Worm (Caenorhabditis elegans): ENCODE data around the gene nekl-3.
A peak's percentile ranks its signal among the peaks of the same experiment; 100 is the strongest.

The nekl-3 gene

ce11 chrX:12391380-12391779, at the start of gene nekl-3:
Gene nekl-3, minus strand, starts transcription at chrX:12391480.
- TF ChIP-seq sma-9 (GFP tag; optimal IDR thresholded peaks at IDR 0.05) (no peak), sma-9 (tag; optimal IDR thresholded peaks at IDR 0.05) (no peak), unc-55 (GFP tag; optimal IDR thresholded peaks at IDR 0.05) (no peak), snpc-4 (tag; optimal IDR thresholded peaks at IDR 0.05) (no peak), lin-13 (GFP tag; optimal IDR thresholded peaks at IDR 0.05) (no peak), R02D3.7 (tag; optimal IDR thresholded peaks at IDR 0.05) (no peak), gmeb-1 (tag; optimal IDR thresholded peaks at IDR 0.05) (no peak), nhr-12 (tag; optimal IDR thresholded peaks at IDR 0.05) (no peak), F13H6.1 (tag; optimal IDR thresholded peaks at IDR 0.05) (no peak), dmd-4 (tag; optimal IDR thresholded peaks at IDR 0.05) (no peak), zag-1 (tag; optimal IDR thresholded peaks at IDR 0.05) (no peak), ztf-1 (GFP tag; conservative IDR thresholded peaks at IDR 0.05) (no peak), nhr-23 (tag; optimal IDR thresholded peaks at IDR 0.05) (no peak)

- TF ChIP-seq F13H6.1 (tag; optimal IDR thresholded peaks at IDR 0.05) (peak; percentile 3), R02D3.7 (tag; optimal IDR thresholded peaks at IDR 0.05) (no peak), unc-55 (GFP tag; optimal IDR thresholded peaks at IDR 0.05) (peak; percentile 1)
Measured at ce11 chrX:12439998-12440722, 48.9 kb upstream of the nekl-3 start.

DNA sequence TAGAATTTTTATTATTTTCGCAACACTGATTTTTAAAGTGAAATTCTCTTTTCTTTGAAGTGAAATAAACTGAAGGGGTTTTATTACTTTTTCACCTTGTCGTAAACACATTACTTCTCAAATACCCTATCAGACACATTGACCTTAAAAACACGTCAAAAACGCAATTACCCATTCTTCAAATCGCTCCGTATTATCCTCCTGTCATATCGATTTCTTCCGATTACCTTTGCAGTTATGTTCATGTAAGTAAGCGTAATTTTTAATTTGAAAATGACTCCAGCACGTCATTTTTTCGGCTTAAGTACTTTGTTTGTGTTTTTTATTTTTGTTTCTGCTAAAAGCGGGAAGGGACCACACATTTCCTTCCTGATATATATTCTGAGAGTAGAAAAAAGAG, 47.0 kb upstream of the nekl-3 start:
- TF ChIP-seq R02D3.7 (tag; optimal IDR thresholded peaks at IDR 0.05) (no peak), elt-1 (tag; optimal IDR thresholded peaks at IDR 0.05) (no peak), nhr-237 (tag; optimal IDR thresholded peaks at IDR 0.05) (no peak), elt-3 (tag; optimal IDR thresholded peaks at IDR 0.05) (no peak), zag-1 (tag; optimal IDR thresholded peaks at IDR 0.05) (no peak), unc-62 (GFP tag; optimal IDR thresholded peaks at IDR 0.05) (no peak), lin-13 (GFP tag; optimal IDR thresholded peaks at IDR 0.05) (no peak), peb-1 (tag; optimal IDR thresholded peaks at IDR 0.05) (no peak), snpc-4 (tag; optimal IDR thresholded peaks at IDR 0.05) (no peak), sma-3 (GFP tag; optimal IDR thresholded peaks at IDR 0.05) (no peak), fos-1 (tag; optimal IDR thresholded peaks at IDR 0.05) (no peak), sem-4 (tag; optimal IDR thresholded peaks at IDR 0.05) (no peak), lsy-2 (tag; optimal IDR thresholded peaks at IDR 0.05) (no peak), mdl-1 (tag; optimal IDR thresholded peaks at IDR 0.05) (no peak), lin-11 (tag; optimal IDR thresholded peaks at IDR 0.05) (no peak), mab-5 (tag; optimal IDR thresholded peaks at IDR 0.05) (no peak)

ce11 chrX:12436486-12436885, 45.2 kb upstream of the nekl-3 start:
- no peak for TF ChIP-seq sma-3 (GFP tag; optimal IDR thresholded peaks at IDR 0.05)
- no peak for TF ChIP-seq blmp-1 (tag; optimal IDR thresholded peaks at IDR 0.05; ENCODE audit: insufficient read depth)
- TF ChIP-seq gmeb-1 (tag; optimal IDR thresholded peaks at IDR 0.05) = no peak
- no peak for TF ChIP-seq ztf-11 (tag; optimal IDR thresholded peaks at IDR 0.05)
- no peak for TF ChIP-seq crh-2 (tag; optimal IDR thresholded peaks at IDR 0.05)
- no peak for TF ChIP-seq unc-55 (GFP tag; optimal IDR thresholded peaks at IDR 0.05)
- TF ChIP-seq F13H6.1 (tag; optimal IDR thresholded peaks at IDR 0.05) = no peak
- no peak for TF ChIP-seq elt-3 (tag; optimal IDR thresholded peaks at IDR 0.05)
- TF ChIP-seq ztf-4 (tag; optimal IDR thresholded peaks at IDR 0.05) = no peak
- TF ChIP-seq nhr-21 (tag; optimal IDR thresholded peaks at IDR 0.05) = no peak

ce11 chrX:12435246-12435645, 44.0 kb upstream of the nekl-3 start:
- no peak for TF ChIP-seq mbf-1 (tag; optimal IDR thresholded peaks at IDR 0.05)
- TF ChIP-seq lin-39 (tag; optimal IDR thresholded peaks at IDR 0.05) = no peak
- no peak for TF ChIP-seq R02D3.7 (tag; optimal IDR thresholded peaks at IDR 0.05)
- TF ChIP-seq F13H6.1 (tag; optimal IDR thresholded peaks at IDR 0.05) = no peak
- no peak for TF ChIP-seq Y55F3AM.14 (GFP tag; optimal IDR thresholded peaks at IDR 0.05)
- TF ChIP-seq nhr-23 (tag; optimal IDR thresholded peaks at IDR 0.05) = no peak
- TF ChIP-seq fos-1 (tag; optimal IDR thresholded peaks at IDR 0.05) = peak; percentile 57
- TF ChIP-seq nhr-129 (tag; optimal IDR thresholded peaks at IDR 0.05) = peak; percentile 23
- TF ChIP-seq nhr-25 (tag; optimal IDR thresholded peaks at IDR 0.05) = no peak
- no peak for TF ChIP-seq peb-1 (tag; optimal IDR thresholded peaks at IDR 0.05)
- TF ChIP-seq nhr-237 (tag; optimal IDR thresholded peaks at IDR 0.05) = no peak
- TF ChIP-seq ztf-1 (GFP tag; conservative IDR thresholded peaks at IDR 0.05) = no peak
